Fruit fly (Drosophila melanogaster) whole organism: ENCODE measurements around the gene Jhbp6.
"Not testable (repeated sequence)": the region's sequence is repeated elsewhere in the genome, so short reads cannot be mapped to it uniquely, and the experiment has no call there.

Experiments
- CG8478 ChIP-seq: fragments of >200 bp; optimal IDR thresholded peaks from 2 replicates; lab custom pipeline; 2018; ENCODE audit warnings: inconsistent platforms
- Dll ChIP-seq: fragments of >200 bp; optimal IDR thresholded peaks from 2 replicates; lab custom pipeline; 2017
- EcR ChIP-seq, 2 experiments: fragments of >200 bp; optimal IDR thresholded peaks; 2 replicates each; lab custom pipeline; 2017; ENCODE audit warnings: missing biosample characterization in 2 of 2, missing genetic modification characterization in 2 of 2, missing genetic modification reagents in 2 of 2
- pan ChIP-seq: fragments of >200 bp; optimal IDR thresholded peaks from 2 replicates; lab custom pipeline; 2017
- psq ChIP-seq: fragments of >200 bp; optimal IDR thresholded peaks from 2 replicates; lab custom pipeline; 2017
- usp ChIP-seq: fragments of >200 bp; optimal IDR thresholded peaks from 2 replicates; lab custom pipeline; 2017; ENCODE audit warnings: missing biosample characterization, missing genetic modification characterization, mixed read lengths

Gene Jhbp6

DNA sequence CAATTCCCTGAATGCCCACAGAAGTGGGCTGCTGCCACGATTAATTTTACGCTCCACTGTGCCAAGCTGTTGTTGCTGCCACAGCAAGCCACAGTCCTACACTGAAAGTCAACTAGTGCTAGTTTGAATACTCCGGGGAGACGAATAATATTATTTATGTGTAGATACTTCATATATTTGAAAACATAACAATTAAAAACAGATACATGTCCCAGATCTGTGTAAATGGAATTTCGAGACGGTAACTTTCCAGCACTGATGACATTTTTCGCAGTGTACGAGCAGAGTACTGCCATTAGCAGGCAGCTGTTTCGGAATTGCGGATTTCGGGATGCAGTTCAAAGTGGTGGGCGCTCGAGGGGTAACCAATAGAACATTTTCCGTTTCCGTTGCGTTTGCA is 4.6 kb upstream of the Jhbp6 start:
- TF ChIP-seq EcR (GFP tag; optimal IDR thresholded peaks at IDR 0.05; lab: Kevin White, UChicago), result no peak
- TF ChIP-seq psq, result no peak
- no peak for TF ChIP-seq Dll
- no peak for TF ChIP-seq pan (lab: Kevin White, UChicago)
- TF ChIP-seq CG8478 (lab: Kevin White, UChicago), result no peak
- TF ChIP-seq usp (GFP tag; lab: Kevin White, UChicago), result no peak

- TF ChIP-seq EcR (GFP tag; optimal IDR thresholded peaks at IDR 0.05; lab: Kevin White, UChicago), result no peak
- no peak for TF ChIP-seq psq
- no peak for TF ChIP-seq pan (lab: Kevin White, UChicago)
- no peak for TF ChIP-seq usp (GFP tag; lab: Kevin White, UChicago)
- TF ChIP-seq Dll, result no peak
- TF ChIP-seq CG8478 (lab: Kevin White, UChicago), result no peak
Observed at dm6 chr3L:22670174-22670573, 418 bp downstream of the Jhbp6 start.

DNA sequence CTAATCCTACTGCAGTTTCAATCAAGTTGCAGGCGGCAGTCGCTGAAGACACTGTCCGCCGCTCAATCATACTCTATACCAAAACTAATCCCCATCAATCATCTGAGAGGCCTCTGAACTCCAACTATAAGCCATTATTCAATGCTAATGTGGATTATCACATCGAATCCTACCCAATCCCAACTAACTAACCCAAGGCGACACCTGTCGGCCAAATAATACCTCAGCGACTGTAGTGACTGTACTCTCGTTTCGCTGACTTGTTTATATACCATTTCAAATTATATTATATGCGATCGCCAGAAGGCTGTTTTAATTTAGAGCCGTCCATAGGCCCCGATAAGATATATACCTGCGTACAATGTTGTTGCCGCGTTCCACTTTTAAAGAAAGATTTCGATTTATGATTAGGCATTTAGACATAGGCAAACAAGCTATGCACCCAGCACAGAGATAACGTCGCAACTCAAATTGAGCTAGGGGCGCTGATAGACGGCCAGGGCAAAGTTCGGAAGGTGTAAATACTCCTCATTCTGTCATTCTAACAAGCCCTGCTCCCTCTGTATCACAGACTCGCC is 2.0 kb downstream of the Jhbp6 start:
- TF ChIP-seq EcR (GFP tag; optimal IDR thresholded peaks at IDR 0.05; lab: Kevin White, UChicago) (no peak), pan (lab: Kevin White, UChicago) (no peak), Dll (no peak), psq (no peak), CG8478 (lab: Kevin White, UChicago) (no peak), usp (GFP tag; lab: Kevin White, UChicago) (no peak)

DNA sequence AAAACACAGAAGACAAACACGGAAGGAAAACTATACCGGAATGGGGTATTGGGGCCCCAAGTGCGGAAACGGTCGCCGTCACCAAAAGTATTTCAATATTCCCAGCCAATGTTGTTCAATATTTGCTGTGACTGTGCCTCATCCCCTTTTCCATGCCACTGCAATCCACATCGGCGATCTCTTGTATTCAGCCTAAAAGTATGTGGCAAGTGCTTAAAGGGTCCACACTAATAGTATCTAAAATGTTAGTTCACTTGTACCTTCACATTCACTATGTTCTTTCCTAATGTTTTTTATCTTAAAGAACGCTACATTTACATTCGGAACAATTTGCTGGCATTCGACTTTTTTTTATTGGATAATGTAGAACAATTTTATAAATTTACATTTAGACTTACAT is 11.2 kb downstream of the Jhbp6 start:
- TF ChIP-seq EcR (GFP tag; optimal IDR thresholded peaks at IDR 0.05; lab: Kevin White, UChicago) (no peak), usp (GFP tag; lab: Kevin White, UChicago) (no peak), psq (no peak), Dll (no peak), CG8478 (lab: Kevin White, UChicago) (no peak), pan (lab: Kevin White, UChicago) (no peak)

dm6 chr3L:22686987-22687386 is 17.2 kb downstream of the Jhbp6 start, which contains the start of the genes CG14455 and CG14456:
TSS of gene CG14455 (minus strand) at chr3L:22687087.
TSS of gene CG14456 (plus strand) at chr3L:22687222.
- TF ChIP-seq Dll, result no peak
- TF ChIP-seq usp (GFP tag; lab: Kevin White, UChicago), result no peak
- TF ChIP-seq EcR (GFP tag; optimal IDR thresholded peaks at IDR 0.05; lab: Kevin White, UChicago), result no peak

DNA sequence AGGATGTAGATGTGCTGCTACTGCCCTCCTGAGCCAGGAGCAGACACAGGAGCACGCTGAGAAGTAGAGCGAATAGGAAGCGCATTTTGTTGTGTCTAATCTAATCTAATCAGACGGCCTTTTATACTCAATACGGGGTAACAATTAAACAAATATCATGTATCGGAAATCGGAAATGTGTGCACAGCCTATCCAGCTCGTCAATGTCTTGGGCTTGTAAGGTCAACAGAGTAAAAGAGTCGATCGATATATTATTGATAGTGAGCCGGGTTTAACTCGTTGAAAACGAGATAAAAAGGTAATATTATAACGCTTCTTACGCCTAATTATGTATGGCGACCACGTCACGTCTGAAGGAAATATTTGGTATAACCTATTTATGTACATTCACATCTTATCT is 22.7 kb downstream of the Jhbp6 start, which contains the start of gene CG14454:
Gene CG14454 (minus strand): TSS at position 101 of the 400 bp plus-strand sequence.
- not testable (repeated sequence) for TF ChIP-seq Dll; CG8478 (lab: Kevin White, UChicago); psq

dm6 chr3L:22693712-22694111 is 24.0 kb downstream of the Jhbp6 start, which contains the start of the genes CG12546 and CG14453:
TSS of gene CG12546 (minus strand) at chr3L:22693812.
TSS of gene CG14453 (plus strand) at chr3L:22694083.
- TF ChIP-seq EcR (GFP tag; optimal IDR thresholded peaks at IDR 0.05; lab: Kevin White, UChicago) (no peak), usp (GFP tag; lab: Kevin White, UChicago) (no peak), psq (no peak), Dll (no peak), pan (lab: Kevin White, UChicago) (no peak), CG8478 (lab: Kevin White, UChicago) (no peak)

DNA sequence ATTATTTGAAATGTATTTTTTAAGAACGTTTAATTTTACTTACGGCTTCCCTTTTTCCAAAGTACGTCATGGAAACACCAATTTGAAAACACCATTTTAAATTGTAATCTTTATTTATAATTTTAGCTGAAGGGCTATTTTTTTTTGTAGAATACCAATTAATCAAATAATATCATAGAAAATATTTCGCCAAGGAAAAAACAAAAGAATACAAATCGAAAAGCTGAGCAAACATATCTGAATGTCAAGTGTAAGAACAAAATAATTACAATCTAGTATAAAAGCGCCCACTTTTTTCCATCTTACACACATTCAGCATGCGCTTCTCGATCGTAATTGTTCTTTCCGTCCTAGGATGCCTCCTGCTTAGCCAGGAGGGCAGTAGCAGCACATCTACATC is 25.9 kb downstream of the Jhbp6 start, which contains the start of gene CG14452:
Gene CG14452 (plus strand): TSS at position 301 of the 400 bp plus-strand sequence.
- no peak for TF ChIP-seq EcR (GFP tag; optimal IDR thresholded peaks at IDR 0.05; lab: Kevin White, UChicago)
- TF ChIP-seq Dll, result no peak
- no peak for TF ChIP-seq pan (lab: Kevin White, UChicago)
- TF ChIP-seq usp (GFP tag; lab: Kevin White, UChicago), result no peak
- no peak for TF ChIP-seq psq
- no peak for TF ChIP-seq CG8478 (lab: Kevin White, UChicago)

- TF ChIP-seq Dll; EcR (GFP tag; optimal IDR thresholded peaks at IDR 0.05; lab: Kevin White, UChicago); CG8478 (lab: Kevin White, UChicago): not testable (repeated sequence)
Observed at dm6 chr3L:22696930-22697329, 27.2 kb downstream of the Jhbp6 start, which contains the start of gene CG32453. TSS of gene CG32453 (plus strand) at chr3L:22697230.

DNA sequence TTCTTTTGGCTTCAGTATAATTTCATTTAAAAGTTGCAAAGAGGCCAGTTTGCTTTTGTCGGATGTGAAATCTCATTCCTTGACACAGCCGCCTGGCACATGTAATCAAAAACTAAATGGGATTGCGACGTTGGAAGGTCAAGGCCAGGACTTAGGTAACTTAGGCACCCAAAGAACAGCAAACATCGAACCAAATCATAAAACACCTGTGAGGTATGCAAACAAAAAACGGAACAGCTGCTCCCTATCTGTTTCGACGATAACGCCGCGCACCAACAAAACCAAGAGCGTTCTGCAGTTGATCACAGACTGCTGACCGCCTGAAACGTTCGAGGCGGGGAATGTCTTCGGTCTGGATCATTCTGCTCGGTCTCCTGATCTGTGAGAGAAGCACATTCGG is 29.4 kb downstream of the Jhbp6 start, which contains the start of gene CG45116:
Gene CG45116 (plus strand): TSS at position 301 of the 400 bp plus-strand sequence.
- TF ChIP-seq Dll (no peak), usp (GFP tag; lab: Kevin White, UChicago) (no peak), CG8478 (lab: Kevin White, UChicago) (no peak), pan (lab: Kevin White, UChicago) (no peak), EcR (GFP tag; optimal IDR thresholded peaks at IDR 0.05; lab: Kevin White, UChicago) (no peak), psq (no peak)

- no peak for TF ChIP-seq Dll
- no peak for TF ChIP-seq EcR (GFP tag; optimal IDR thresholded peaks at IDR 0.05; lab: Kevin White, UChicago)
Observed at dm6 chr3L:22711855-22712254, 42.1 kb downstream of the Jhbp6 start, which contains the start of gene CG11370. TSS of gene CG11370 (plus strand) at chr3L:22712155.

dm6 chr3L:22713605-22714004 is 43.8 kb downstream of the Jhbp6 start:
- TF ChIP-seq pan (lab: Kevin White, UChicago) (no peak), Dll (no peak), EcR (GFP tag; optimal IDR thresholded peaks at IDR 0.05; lab: Kevin White, UChicago) (no peak), usp (GFP tag; lab: Kevin White, UChicago) (no peak), CG8478 (lab: Kevin White, UChicago) (no peak), psq (no peak)
